Fruit fly (Drosophila melanogaster) whole organism, adult: ENCODE results near the gene CG33284.

ENCODE experiments used
- CG1620 ChIP-seq: fragments of 200-800 bp; sonication (Bioruptor generic); optimal IDR thresholded peaks from 2 replicates; lab custom pipeline; 2016; ENCODE audit warnings: missing biosample characterization, missing genetic modification characterization
- CG7045 ChIP-seq: fragments of 200-800 bp; sonication (Bioruptor generic); optimal IDR thresholded peaks from 2 replicates; lab custom pipeline; 2017; ENCODE audit warnings: missing biosample characterization, mild to moderate bottlenecking, missing genetic modification characterization
- CG7101 ChIP-seq: fragments of 200-800 bp; sonication (Bioruptor generic); optimal IDR thresholded peaks from 2 replicates; lab custom pipeline; 2018; ENCODE audit warnings: missing biosample characterization, mild to moderate bottlenecking, missing genetic modification characterization, moderate library complexity
- Clk ChIP-seq: fragments of 200-800 bp; sonication (Bioruptor generic); optimal IDR thresholded peaks from 2 replicates; lab custom pipeline; 2017; ENCODE audit warnings: missing biosample characterization, missing genetic modification characterization
- Hr96 ChIP-seq: fragments of 200-800 bp; sonication (Bioruptor generic); optimal IDR thresholded peaks from 2 replicates; lab custom pipeline; 2016; ENCODE audit warnings: missing biosample characterization, missing genetic modification characterization
- bab1 ChIP-seq: fragments of 200-800 bp; sonication (Bioruptor generic); optimal IDR thresholded peaks from 3 replicates; lab custom pipeline; 2019; ENCODE audit warnings: missing biosample characterization, mild to moderate bottlenecking, missing genetic modification characterization, moderate library complexity
- cnc ChIP-seq, 2 experiments: fragments of >200 bp; optimal IDR thresholded peaks; 2 replicates each; lab custom pipeline; 2017
- kay ChIP-seq: fragments of 200-800 bp; sonication (Bioruptor generic); peaks from one replicate; lab custom pipeline; 2016; ENCODE audit warnings: missing biosample characterization, missing genetic modification characterization, borderline replicate concordance
- ovo ChIP-seq: fragments of 200-800 bp; sonication (Bioruptor generic); optimal IDR thresholded peaks from 2 replicates; lab custom pipeline; 2016; ENCODE audit warnings: missing biosample characterization, missing genetic modification characterization
- pad ChIP-seq: fragments of 200-800 bp; sonication (Bioruptor generic); optimal IDR thresholded peaks from 3 replicates; lab custom pipeline; 2017; ENCODE audit warnings: missing biosample characterization, missing genetic modification characterization, mild to moderate bottlenecking, moderate library complexity, missing genetic modification reagents
- tj ChIP-seq: fragments of 200-800 bp; sonication (Bioruptor generic); optimal IDR thresholded peaks from 3 replicates; lab custom pipeline; 2017; ENCODE audit warnings: missing biosample characterization, mild to moderate bottlenecking, missing genetic modification characterization, moderate library complexity

- TF ChIP-seq Hr96 (GFP tag; lab: Kevin White, UChicago), result no peak
- no peak for TF ChIP-seq cnc (optimal IDR thresholded peaks at IDR 0.05; lab: Kevin White, UChicago)
- no peak for TF ChIP-seq kay (GFP tag; lab: Kevin White, UChicago)
- TF ChIP-seq ovo (GFP tag; lab: Kevin White, UChicago), result no peak
- no peak for TF ChIP-seq CG1620 (GFP tag; lab: Kevin White, UChicago)
- no peak for TF ChIP-seq Clk (GFP tag; lab: Kevin White, UChicago)
- TF ChIP-seq tj (GFP tag; lab: Kevin White, UChicago), result no peak
- TF ChIP-seq pad, result no peak
- no peak for TF ChIP-seq bab1 (GFP tag; lab: Kevin White, UChicago)
- TF ChIP-seq CG7045 (GFP tag; lab: Kevin White, UChicago), result no peak
- TF ChIP-seq CG7101 (tag; lab: Kevin White, UChicago), result no peak
Observed at dm6 chr3L:21101316-21101715, 22.2 kb upstream of the CG33284 start.
